Fruit fly (Drosophila melanogaster) whole organism, prepupa: ENCODE data around the gene CG9701.

ENCODE experiments used
- CG10669 ChIP-seq: fragments of 200-800 bp; sonication (Bioruptor generic); optimal IDR thresholded peaks from 3 replicates; lab custom pipeline; 2018; ENCODE audit warnings: missing biosample characterization, mild to moderate bottlenecking, missing genetic modification characterization, moderate library complexity
- CG11294 ChIP-seq: fragments of 200-800 bp; sonication (Bioruptor generic); IDR thresholded peaks from 2 replicates; pipeline ENCODE4 v1.3.6; 2022; ENCODE audit warnings: missing biosample characterization, missing genetic modification characterization
- CG11762 ChIP-seq: fragments of 200-800 bp; sonication (Bioruptor generic); optimal IDR thresholded peaks from 3 replicates; lab custom pipeline; 2016; ENCODE audit warnings: missing biosample characterization, missing genetic modification characterization; ENCODE audit not compliant: insufficient read depth
- CG8319 ChIP-seq: fragments of 200-800 bp; sonication (Bioruptor generic); optimal IDR thresholded peaks from 3 replicates; lab custom pipeline; 2016; ENCODE audit warnings: missing biosample characterization, missing genetic modification characterization
- CG9139 ChIP-seq: fragments of 200-800 bp; sonication (Bioruptor generic); optimal IDR thresholded peaks from 3 replicates; lab custom pipeline; 2017; ENCODE audit warnings: missing biosample characterization, mild to moderate bottlenecking, missing genetic modification characterization
- Eip75B ChIP-seq: fragments of 200-800 bp; sonication (Bioruptor generic); optimal IDR thresholded peaks from 3 replicates; lab custom pipeline; 2016; ENCODE audit warnings: missing biosample characterization, missing genetic modification characterization
- Ets96B ChIP-seq: fragments of 200-800 bp; optimal IDR thresholded peaks from 2 replicates; lab custom pipeline; 2019; ENCODE audit warnings: missing biosample characterization, mild to moderate bottlenecking, missing genetic modification characterization, moderate library complexity
- Hr38 ChIP-seq: sonication (Bioruptor generic); optimal IDR thresholded peaks from 2 replicates; lab custom pipeline; 2016; ENCODE audit warnings: missing biosample characterization, missing genetic modification characterization
- Hr39 ChIP-seq: fragments of 200-800 bp; sonication (Bioruptor generic); optimal IDR thresholded peaks from 2 replicates; lab custom pipeline; 2016; ENCODE audit warnings: missing biosample characterization, missing genetic modification characterization
- Lpt ChIP-seq: fragments of 200-800 bp; sonication (Bioruptor generic); optimal IDR thresholded peaks from 3 replicates; lab custom pipeline; 2016; ENCODE audit warnings: missing biosample characterization, missing genetic modification characterization
- Smox ChIP-seq: fragments of 200-800 bp; sonication (Bioruptor generic); optimal IDR thresholded peaks from 3 replicates; lab custom pipeline; 2016; ENCODE audit warnings: missing biosample characterization, missing genetic modification characterization
- acj6 ChIP-seq: fragments of 200-800 bp; sonication (Bioruptor generic); optimal IDR thresholded peaks from 3 replicates; lab custom pipeline; 2016; ENCODE audit warnings: missing biosample characterization, missing genetic modification characterization
- fd59A ChIP-seq: fragments of 200-800 bp; sonication (Bioruptor generic); optimal IDR thresholded peaks from 2 replicates; lab custom pipeline; 2017; ENCODE audit warnings: missing biosample characterization, mild to moderate bottlenecking, missing genetic modification characterization, missing genetic modification reagents

DNA sequence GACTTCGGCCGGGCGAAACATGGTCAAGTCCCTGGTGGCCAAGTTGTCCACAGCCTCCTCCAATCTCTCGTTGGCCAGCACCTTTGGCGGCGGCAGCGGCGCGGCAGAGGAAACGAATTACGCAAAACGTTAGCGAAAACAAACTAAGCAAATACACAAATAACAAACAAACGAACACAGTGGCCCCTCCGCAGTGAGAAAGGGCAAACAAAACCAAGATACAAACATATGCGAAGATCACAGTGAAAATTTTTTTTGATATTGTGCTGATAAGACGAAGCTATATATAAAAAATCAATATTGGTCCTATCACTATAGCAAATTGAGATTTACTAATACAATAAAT is 19.2 kb upstream of the CG9701 start:
- TF ChIP-seq Eip75B (GFP tag; lab: Kevin White, UChicago) (no peak), Smox (GFP tag; lab: Kevin White, UChicago) (no peak), Hr38 (GFP tag; lab: Kevin White, UChicago) (no peak), Ets96B (tag; lab: Kevin White, UChicago) (no peak), Hr39 (GFP tag; lab: Kevin White, UChicago) (no peak), CG11762 (GFP tag; lab: Kevin White, UChicago) (no peak), CG8319 (GFP tag; lab: Kevin White, UChicago) (no peak), CG10669 (no peak), fd59A (GFP tag; lab: Kevin White, UChicago) (no peak), Lpt (GFP tag; lab: Kevin White, UChicago) (no peak), acj6 (GFP tag; lab: Kevin White, UChicago) (no peak), CG9139 (GFP tag; lab: Kevin White, UChicago) (no peak), CG11294 (GFP tag; lab: Robert Waterston, UW) (no peak)
